Fruit fly (Drosophila melanogaster): Measurements from ENCODE around the gene Eaf6.
A peak's percentile ranks its signal among the peaks of the same experiment; 100 is the strongest.

Gene Eaf6

DNA sequence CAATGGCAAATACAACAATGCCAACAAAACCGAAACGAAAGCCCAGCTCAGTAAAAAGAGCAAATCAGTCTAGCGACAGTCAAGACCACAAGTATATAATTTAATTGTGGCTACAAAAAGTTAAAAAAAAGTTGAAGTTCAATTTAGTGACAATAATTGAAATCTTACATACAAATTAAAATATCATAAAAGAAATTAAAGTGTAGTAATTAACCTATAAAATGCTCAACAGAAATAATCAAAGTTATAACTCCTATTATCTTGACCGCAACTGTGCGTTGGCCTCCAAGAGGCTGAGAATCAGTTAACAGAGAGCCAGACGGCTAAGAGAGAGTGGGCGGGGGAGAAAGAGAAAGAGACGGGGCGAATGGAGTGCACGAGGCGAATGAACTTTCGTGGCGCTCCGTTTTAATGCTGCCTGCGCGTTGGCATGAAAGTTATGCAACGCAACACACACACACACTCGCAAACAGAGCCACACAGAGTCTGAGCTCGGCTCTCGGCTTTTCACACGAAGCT is 3.7 kb upstream of the Eaf6 start (continued):
- TF ChIP-seq CG14050 (GFP tag; IDR thresholded peaks at IDR 0.05) (peak; percentile 73; the same call in 2 of the 3 replicates), Bdp1 (GFP tag; optimal IDR thresholded peaks at IDR 0.05) (no peak), CG9727 (GFP tag; optimal IDR thresholded peaks at IDR 0.05) (peak; percentile 72), chn (GFP tag; optimal IDR thresholded peaks at IDR 0.05) (peak; percentile 73), Antp (GFP tag; optimal IDR thresholded peaks at IDR 0.05) (peak; percentile 27), CG5180 (GFP tag; optimal IDR thresholded peaks at IDR 0.05) (peak; percentile 69), Hsf (GFP tag; optimal IDR thresholded peaks at IDR 0.05) (peak; percentile 73), stc (GFP tag; IDR thresholded peaks at IDR 0.05) (peak; percentile 89), D (optimal IDR thresholded peaks at IDR 0.05) (no peak), D (GFP tag; optimal IDR thresholded peaks at IDR 0.05) (peak; percentile 81), Chrac-16 (GFP tag; optimal IDR thresholded peaks at IDR 0.05) (peak; percentile 64), Sox102F (GFP tag; optimal IDR thresholded peaks at IDR 0.05) (peak; percentile 88), CG34422 (GFP tag; IDR thresholded peaks at IDR 0.05) (peak; percentile 68; the same call in 2 of the 3 replicates), ara (GFP tag; IDR thresholded peaks at IDR 0.05) (peak; percentile 83), tll (GFP tag; optimal IDR thresholded peaks at IDR 0.05) (no peak), Gug (GFP tag; IDR thresholded peaks at IDR 0.05) (no peak), CG16813 (GFP tag; IDR thresholded peaks at IDR 0.05; ENCODE audit: partially characterized antibody) (no peak), nerfin-2 (GFP tag; IDR thresholded peaks at IDR 0.05; ENCODE audit: partially characterized antibody) (no peak), CG17186 (GFP tag; optimal IDR thresholded peaks at IDR 0.05) (peak; percentile 6), vfl (GFP tag; optimal IDR thresholded peaks at IDR 0.05) (no peak), CG30431 (GFP tag; optimal IDR thresholded peaks at IDR 0.05) (peak; percentile 45), MTF-1 (GFP tag; optimal IDR thresholded peaks at IDR 0.05; ENCODE audit: borderline replicate concordance) (peak; percentile 43), CG33213 (GFP tag; optimal IDR thresholded peaks at IDR 0.05) (no peak), Oli (tag; optimal IDR thresholded peaks at IDR 0.05) (peak; percentile 89), CHES-1-like (GFP tag; optimal IDR thresholded peaks at IDR 0.05) (no peak), CG10267 (tag; optimal IDR thresholded peaks at IDR 0.05) (peak; percentile 89), eve (GFP tag; optimal IDR thresholded peaks at IDR 0.05) (peak in 1 of 2 experiments; percentile 94), CG5953 (GFP tag; IDR thresholded peaks at IDR 0.05) (peak; percentile 76; the same call in 1 of the 2 replicates), CG10565 (GFP tag; optimal IDR thresholded peaks at IDR 0.05) (peak; percentile 3), CG11247 (GFP tag; IDR thresholded peaks at IDR 0.05) (0 out of 2 replicates have a peak, but pooled peaks have one; percentile 6), CG13775 (GFP tag; optimal IDR thresholded peaks at IDR 0.05) (peak; percentile 51), oc (tag; optimal IDR thresholded peaks at IDR 0.05) (peak; percentile 86), CG32767 (GFP tag; IDR thresholded peaks at IDR 0.05) (peak; percentile 66), btn (GFP tag; optimal IDR thresholded peaks at IDR 0.05) (no peak), grn (GFP tag; optimal IDR thresholded peaks at IDR 0.05) (no peak), hth (optimal IDR thresholded peaks at IDR 0.05) (no peak), CG14667 (GFP tag; IDR thresholded peaks at IDR 0.05) (peak; percentile 45), insv (GFP tag; optimal IDR thresholded peaks at IDR 0.05) (no peak), CG31224 (GFP tag; IDR thresholded peaks at IDR 0.05) (no peak; the same call in none of the 2 replicates), hb (GFP tag; IDR thresholded peaks at IDR 0.05; ENCODE audit: partially characterized antibody) (no peak), CG3407 (GFP tag; optimal IDR thresholded peaks at IDR 0.05) (peak; percentile 81), nmo (GFP tag; optimal IDR thresholded peaks at IDR 0.05) (peak; percentile 88), CG7839 (tag; optimal IDR thresholded peaks at IDR 0.05) (peak; percentile 82), Usf (GFP tag; optimal IDR thresholded peaks at IDR 0.05) (peak; percentile 33), mam (GFP tag; optimal IDR thresholded peaks at IDR 0.05) (no peak), Fer1 (GFP tag; optimal IDR thresholded peaks at IDR 0.05) (no peak), ken (GFP tag; IDR thresholded peaks at IDR 0.05) (peak; percentile 55; the same call in 1 of the 3 replicates), Ets97D (GFP tag; optimal IDR thresholded peaks at IDR 0.05) (peak; percentile 34), CG1603 (tag; optimal IDR thresholded peaks at IDR 0.05) (peak; percentile 32), crol (GFP tag; IDR thresholded peaks at IDR 0.05) (no peak)
